Worm (Caenorhabditis elegans) whole organism, L4 larva: ENCODE measurements around the gene thn-2.
A peak's percentile ranks its signal among the peaks of the same experiment; 100 is the strongest.

Experiments used
- D1046.2 ChIP-seq: fragments of 200-800 bp; sonication (Bioruptor generic); IDR thresholded peaks from 2 replicates; pipeline ENCODE4 v1.3.6; 2022; ENCODE audit warnings: missing genetic modification characterization, missing compliant biosample characterization
- F26F4.8 ChIP-seq: fragments of 200-800 bp; sonication (Bioruptor generic); conservative IDR thresholded peaks from 2 replicates; pipeline ENCODE4 v1.3.6; 2022; ENCODE audit warnings: missing genetic modification characterization, missing compliant biosample characterization
- F37D6.2 ChIP-seq: sonication (generic microtip); optimal IDR thresholded peaks from 2 replicates; lab custom pipeline; 2016; ENCODE audit warnings: mild to moderate bottlenecking, missing genetic modification characterization, missing compliant biosample characterization
- F49E8.2 ChIP-seq: sonication (generic microtip); optimal IDR thresholded peaks from 2 replicates; lab custom pipeline; 2016; ENCODE audit warnings: missing compliant biosample characterization, mild to moderate bottlenecking, missing genetic modification characterization, borderline replicate concordance
- Y48G9A.11 ChIP-seq: fragments of 200-800 bp; sonication (Bioruptor generic); IDR thresholded peaks from 2 replicates; pipeline ENCODE4 v1.3.6; 2022; ENCODE audit warnings: missing genetic modification reagents, missing genetic modification characterization, missing compliant biosample characterization
- Y5F2A.4 ChIP-seq: fragments of 200-800 bp; sonication (Bioruptor generic); optimal IDR thresholded peaks from 2 replicates; lab custom pipeline; 2018; ENCODE audit warnings: mild to moderate bottlenecking, missing genetic modification characterization, missing compliant biosample characterization
- ZK546.5 ChIP-seq, 2 experiments: sonication (generic microtip); optimal IDR thresholded peaks; 2 replicates each; lab custom pipeline; 2017; ENCODE audit warnings: missing biosample characterization in 2 of 2, missing genetic modification characterization in 2 of 2
- aly-2 ChIP-seq: sonication (generic microtip); optimal IDR thresholded peaks from 2 replicates; lab custom pipeline; 2018; ENCODE audit warnings: missing biosample characterization, missing genetic modification characterization
- ama-1 ChIP-seq: fragments of 150-350 bp; optimal IDR thresholded peaks from 2 replicates; lab custom pipeline; 2014; ENCODE audit warnings: inconsistent platforms, mixed read lengths
- ceh-20 ChIP-seq: fragments of 200-800 bp; sonication (Bioruptor generic); IDR thresholded peaks from 2 replicates; pipeline ENCODE4 v1.3.6; 2022; ENCODE audit warnings: missing genetic modification reagents, missing genetic modification characterization, missing compliant biosample characterization
- ceh-62 ChIP-seq: sonication (generic microtip); optimal IDR thresholded peaks from 2 replicates; lab custom pipeline; 2017; ENCODE audit warnings: missing biosample characterization, missing genetic modification characterization
- ces-1 ChIP-seq: fragments of 150-350 bp; sonication (generic microtip); optimal IDR thresholded peaks from 4 replicates; lab custom pipeline; 2014; ENCODE audit warnings: missing biosample characterization, missing genetic modification reagents, missing genetic modification characterization
- cey-2 ChIP-seq: sonication (generic microtip); optimal IDR thresholded peaks from 3 replicates; lab custom pipeline; 2017; ENCODE audit warnings: missing genetic modification characterization, mild to moderate bottlenecking, missing compliant biosample characterization, antibody characterized with exemption, borderline replicate concordance; ENCODE audit not compliant: insufficient read depth
- daf-12 ChIP-seq: fragments of 150-350 bp; optimal IDR thresholded peaks from 2 replicates; lab custom pipeline; 2014; ENCODE audit warnings: missing biosample characterization, missing genetic modification reagents, missing genetic modification characterization
- daf-19 ChIP-seq: fragments of 200-800 bp; sonication (Bioruptor generic); conservative IDR thresholded peaks from 2 replicates; pipeline ENCODE4 v1.3.6; 2022; ENCODE audit warnings: missing genetic modification characterization, missing compliant biosample characterization
- daf-8 ChIP-seq: fragments of 200-800 bp; sonication (Bioruptor generic); IDR thresholded peaks from 2 replicates; pipeline ENCODE4 v1.3.6; 2022; ENCODE audit warnings: missing genetic modification characterization, missing compliant biosample characterization
- dmd-8 ChIP-seq: fragments of 200-800 bp; sonication (Bioruptor generic); IDR thresholded peaks from 2 replicates; pipeline ENCODE4 v1.3.6; 2022; ENCODE audit warnings: missing genetic modification characterization, missing compliant biosample characterization
- dpl-1 ChIP-seq: fragments of 150-350 bp; optimal IDR thresholded peaks from 2 replicates; lab custom pipeline; 2014; ENCODE audit warnings: missing biosample characterization, missing genetic modification reagents, missing genetic modification characterization
- duxl-1 ChIP-seq: sonication (generic microtip); optimal IDR thresholded peaks from 2 replicates; lab custom pipeline; 2016; ENCODE audit warnings: mild to moderate bottlenecking, missing genetic modification characterization, moderate library complexity, missing compliant biosample characterization; ENCODE audit not compliant: poor library complexity
- hlh-30 ChIP-seq: sonication (generic microtip); optimal IDR thresholded peaks from 2 replicates; lab custom pipeline; 2017; ENCODE audit warnings: antibody characterized with exemption, mild to moderate bottlenecking, missing genetic modification characterization, missing compliant biosample characterization; ENCODE audit not compliant: insufficient read depth
- lim-7 ChIP-seq: fragments of 200-800 bp; sonication (Bioruptor generic); IDR thresholded peaks from 2 replicates; pipeline ENCODE4 v1.3.6; 2022; ENCODE audit warnings: missing genetic modification characterization, missing compliant biosample characterization
- lin-1 ChIP-seq: fragments of 200-800 bp; sonication (Bioruptor generic); IDR thresholded peaks from 2 replicates; pipeline ENCODE4 v1.3.6; 2022; ENCODE audit warnings: missing genetic modification reagents, missing genetic modification characterization, missing compliant biosample characterization
- lin-38 ChIP-seq: fragments of 200-800 bp; sonication (Bioruptor generic); IDR thresholded peaks from 2 replicates; pipeline ENCODE4 v1.3.6; 2022; ENCODE audit warnings: missing genetic modification reagents, missing genetic modification characterization, missing compliant biosample characterization
- lin-39 ChIP-seq: fragments of 150-350 bp; optimal IDR thresholded peaks from 2 replicates; lab custom pipeline; 2014; ENCODE audit warnings: missing biosample characterization, missing genetic modification reagents, missing genetic modification characterization
- lir-3 ChIP-seq: sonication (generic microtip); optimal IDR thresholded peaks from 2 replicates; lab custom pipeline; 2016; ENCODE audit warnings: mild to moderate bottlenecking, missing genetic modification characterization, missing compliant biosample characterization
- lsy-2 ChIP-seq, 2 experiments: fragments of 150-350 bp in 1 of 2; sonication (generic microtip) in 1 of 2; optimal IDR thresholded peaks; 2 replicates each; lab custom pipeline; 2014 to 2017; ENCODE audit warnings: missing biosample characterization in 2 of 2, missing genetic modification characterization in 2 of 2
- madf-5 ChIP-seq, 2 experiments: fragments of 200-800 bp; sonication (Bioruptor generic); IDR thresholded peaks; 2 replicates each; pipeline ENCODE4 v1.3.6; 2022; ENCODE audit warnings: missing compliant biosample characterization in 2 of 2, missing genetic modification characterization in 2 of 2
- madf-9 ChIP-seq: fragments of 200-800 bp; sonication (Bioruptor generic); conservative IDR thresholded peaks from 2 replicates; pipeline ENCODE4 v1.3.6; 2022; ENCODE audit warnings: missing genetic modification reagents, missing genetic modification characterization, missing compliant biosample characterization
- mdl-1 ChIP-seq, 2 experiments: fragments of 150-350 bp in 1 of 2; sonication (generic microtip) in 1 of 2; optimal IDR thresholded peaks; 2 replicates each; lab custom pipeline; 2014 to 2017; ENCODE audit warnings: missing biosample characterization in 2 of 2, missing genetic modification characterization in 2 of 2
- mxl-2 ChIP-seq: fragments of 200-800 bp; sonication (Bioruptor generic); conservative IDR thresholded peaks from 2 replicates; pipeline ENCODE4 v1.3.6; 2022; ENCODE audit warnings: missing genetic modification reagents, missing genetic modification characterization, missing compliant biosample characterization
- nhr-10 ChIP-seq: fragments of 150-350 bp; optimal IDR thresholded peaks from 2 replicates; lab custom pipeline; 2014; ENCODE audit warnings: missing biosample characterization, missing genetic modification characterization
- nhr-11 ChIP-seq: fragments of 150-350 bp; optimal IDR thresholded peaks from 2 replicates; lab custom pipeline; 2014; ENCODE audit warnings: missing biosample characterization, missing genetic modification characterization
- nhr-237 ChIP-seq: sonication (generic microtip); optimal IDR thresholded peaks from 2 replicates; lab custom pipeline; 2017; ENCODE audit warnings: missing biosample characterization, missing genetic modification characterization
- nhr-25 ChIP-seq: sonication (generic microtip); optimal IDR thresholded peaks from 2 replicates; lab custom pipeline; 2017; ENCODE audit warnings: missing genetic modification characterization, mild to moderate bottlenecking, missing compliant biosample characterization, antibody characterized with exemption, moderate library complexity, borderline replicate concordance; ENCODE audit not compliant: insufficient read depth
- nhr-28 ChIP-seq: fragments of 150-350 bp; optimal IDR thresholded peaks from 2 replicates; lab custom pipeline; 2014; ENCODE audit warnings: missing biosample characterization, missing genetic modification characterization
- nhr-48 ChIP-seq: sonication (generic microtip); optimal IDR thresholded peaks from 2 replicates; lab custom pipeline; 2016; ENCODE audit warnings: mild to moderate bottlenecking, missing genetic modification characterization, missing compliant biosample characterization
- nhr-77 ChIP-seq: fragments of 150-350 bp; optimal IDR thresholded peaks from 2 replicates; lab custom pipeline; 2014; ENCODE audit warnings: missing biosample characterization, missing genetic modification characterization
- pqm-1 ChIP-seq: sonication (generic microtip); optimal IDR thresholded peaks from 2 replicates; lab custom pipeline; 2017; ENCODE audit warnings: missing biosample characterization, missing genetic modification characterization
- saeg-2 ChIP-seq: fragments of 200-800 bp; sonication (Bioruptor generic); IDR thresholded peaks from 2 replicates; pipeline ENCODE4 v1.3.6; 2022; ENCODE audit warnings: missing genetic modification reagents, missing genetic modification characterization, missing compliant biosample characterization
- spr-1 ChIP-seq: sonication (generic microtip); optimal IDR thresholded peaks from 2 replicates; lab custom pipeline; 2016; ENCODE audit warnings: mild to moderate bottlenecking, missing genetic modification characterization, missing compliant biosample characterization
- tag-97 ChIP-seq: fragments of 200-800 bp; sonication (Bioruptor generic); IDR thresholded peaks from 2 replicates; pipeline ENCODE4 v1.3.6; 2022; ENCODE audit warnings: missing genetic modification characterization, missing compliant biosample characterization
- tra-1 ChIP-seq: fragments of 200-800 bp; sonication (Bioruptor generic); IDR thresholded peaks from 2 replicates; pipeline ENCODE4 v1.3.6; 2022; ENCODE audit warnings: missing genetic modification reagents, missing genetic modification characterization, missing compliant biosample characterization
- unc-130 ChIP-seq: sonication (generic microtip); optimal IDR thresholded peaks from 2 replicates; lab custom pipeline; 2016; ENCODE audit warnings: missing genetic modification reagents, missing genetic modification characterization, missing compliant biosample characterization
- unc-39 ChIP-seq: sonication (generic microtip); optimal IDR thresholded peaks from 2 replicates; lab custom pipeline; 2017; ENCODE audit warnings: missing biosample characterization, missing genetic modification characterization
- unc-62 ChIP-seq, 3 experiments: fragments of 150-350 bp in 1 of 3; sonication (generic microtip); optimal IDR thresholded peaks in 2 of 3; peaks in 1 of 3; 1 replicate in 1 of 3; 2 replicates in 2 of 3; lab custom pipeline; 2014 to 2017; ENCODE audit warnings: missing biosample characterization in 3 of 3, missing genetic modification characterization in 3 of 3, missing genetic modification reagents in 3 of 3, missing genotype in 1 of 3
- zip-11 ChIP-seq: fragments of 200-800 bp; sonication (Bioruptor generic); IDR thresholded peaks from 2 replicates; pipeline ENCODE4 v1.3.6; 2022; ENCODE audit warnings: missing genetic modification characterization, missing compliant biosample characterization
- ztf-11 ChIP-seq: fragments of 150-350 bp; optimal IDR thresholded peaks from 2 replicates; lab custom pipeline; 2014; ENCODE audit warnings: missing biosample characterization, missing genetic modification characterization

The thn-2 gene

ce11 chrIV:12396645-12397258, 13.8 kb downstream of the thn-2 start (continued):
- TF ChIP-seq zip-11 (GFP tag; lab: Robert Waterston, UW) (no peak), nhr-11 (tag; lab: Kevin White, UChicago) (no peak), Y5F2A.4 (no peak), tag-97 (GFP tag; lab: Robert Waterston, UW) (no peak), ceh-20 (GFP tag; lab: Robert Waterston, UW) (no peak), nhr-77 (tag; lab: Kevin White, UChicago) (no peak), unc-39 (no peak), ceh-62 (tag; lab: Kevin White, UChicago) (no peak), spr-1 (tag; lab: Kevin White, UChicago) (no peak), lir-3 (no peak), saeg-2 (GFP tag; lab: Robert Waterston, UW) (no peak), daf-19 (GFP tag; lab: Robert Waterston, UW) (no peak), madf-9 (GFP tag; lab: Robert Waterston, UW) (no peak), lim-7 (GFP tag; lab: Robert Waterston, UW) (no peak), dmd-8 (GFP tag; lab: Robert Waterston, UW) (no peak), dpl-1 (GFP tag; lab: Kevin White, UChicago) (peak; percentile 13), daf-12 (tag; lab: Kevin White, UChicago) (no peak), aly-2 (tag; lab: Kevin White, UChicago) (no peak), tra-1 (GFP tag; lab: Robert Waterston, UW) (no peak), lsy-2 (tag; optimal IDR thresholded peaks at IDR 0.05; lab: Kevin White, UChicago) (peak in 1 of 2 experiments; percentile 51), pqm-1 (no peak), nhr-25 (peak; percentile 8), nhr-10 (no peak), lin-1 (no peak), F49E8.2 (tag; lab: Kevin White, UChicago) (no peak), nhr-48 (peak; percentile 46), nhr-237 (tag; lab: Kevin White, UChicago) (no peak), nhr-28 (peak; percentile 48), ces-1 (GFP tag; lab: Kevin White, UChicago) (no peak), F26F4.8 (no peak), F37D6.2 (tag; lab: Kevin White, UChicago) (no peak), D1046.2 (GFP tag; lab: Robert Waterston, UW) (no peak), duxl-1 (no peak), lin-39 (tag; lab: Kevin White, UChicago) (no peak)

- no peak for TF ChIP-seq ztf-11 (tag; lab: Kevin White, UChicago)
- no peak for TF ChIP-seq unc-130
- peak; percentile 1 for TF ChIP-seq ama-1 (lab: Kevin White, UChicago)
- TF ChIP-seq madf-5 (GFP tag; IDR thresholded peaks at IDR 0.05; lab: Robert Waterston, UW): no peak
- TF ChIP-seq mxl-2 (GFP tag; lab: Robert Waterston, UW): no peak
- TF ChIP-seq lin-38 (GFP tag; lab: Robert Waterston, UW): no peak
- TF ChIP-seq Y48G9A.11 (GFP tag; lab: Robert Waterston, UW): no peak
- TF ChIP-seq ZK546.5 (tag; optimal IDR thresholded peaks at IDR 0.05; lab: Kevin White, UChicago): no peak
- no peak for TF ChIP-seq cey-2 (tag; lab: Kevin White, UChicago)
- TF ChIP-seq hlh-30 (tag; lab: Kevin White, UChicago): no peak
- TF ChIP-seq daf-8 (GFP tag; lab: Robert Waterston, UW): no peak
- TF ChIP-seq unc-62 (GFP tag; optimal IDR thresholded peaks at IDR 0.05 in 1 of 2; lab: Kevin White, UChicago): peak in 1 of 2 experiments; percentile 76
- no peak for TF ChIP-seq unc-62 (tag; optimal IDR thresholded peaks at IDR 0.05; lab: Kevin White, UChicago)
- TF ChIP-seq dpl-1 (GFP tag; lab: Kevin White, UChicago): no peak
- no peak for TF ChIP-seq mdl-1 (tag; optimal IDR thresholded peaks at IDR 0.05; lab: Kevin White, UChicago)
Observed at ce11 chrIV:12398437-12398836, 15.5 kb downstream of the thn-2 start, which contains the start of gene acs-20. Gene acs-20, minus strand, starts transcription at chrIV:12398706.
